Worm (Caenorhabditis elegans): ENCODE results near the gene rpl-39.

The rpl-39 gene

DNA sequence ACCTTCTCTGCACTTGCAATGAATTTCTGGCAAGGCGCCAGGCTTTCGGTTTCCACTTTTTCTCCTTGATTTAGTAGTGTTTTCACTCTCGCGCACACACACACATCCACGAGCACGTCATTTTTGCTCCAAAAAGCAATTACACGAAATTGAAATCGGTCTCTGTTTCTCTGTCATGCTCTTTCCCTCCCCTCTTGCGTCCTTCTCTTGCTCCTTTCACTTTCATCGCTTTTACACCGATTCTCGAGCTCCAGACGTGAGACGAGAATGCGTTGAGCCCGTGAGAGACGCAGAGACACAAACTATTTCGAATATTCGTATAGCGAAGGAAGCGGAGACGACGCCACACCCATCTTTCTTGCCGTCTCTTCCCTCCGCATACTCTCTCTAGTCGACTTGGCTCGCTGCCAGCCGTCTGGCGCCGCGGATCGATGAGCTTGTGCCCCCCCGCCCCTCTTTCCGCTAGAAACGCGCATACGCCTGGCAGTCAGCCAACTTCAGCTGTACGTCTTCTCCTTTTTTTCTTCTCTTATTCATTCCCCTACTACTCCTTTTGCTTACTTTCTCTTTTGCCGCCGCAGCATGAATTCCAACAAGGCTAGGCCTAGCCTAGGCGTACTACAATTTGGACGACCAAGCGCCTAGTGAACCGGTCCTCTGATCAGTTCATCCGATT lies 47.7 kb downstream of the rpl-39 start (continued):
- TF ChIP-seq nfyb-1 (GFP tag; IDR thresholded peaks at IDR 0.05) (peak; percentile 74; the same call in 1 of the 2 replicates), F37B4.10 (GFP tag; IDR thresholded peaks at IDR 0.05) (no peak), mel-28 (tag; optimal IDR thresholded peaks at IDR 0.05; ENCODE audit: borderline replicate concordance) (no peak), nfya-2 (GFP tag; IDR thresholded peaks at IDR 0.05) (no peak), ztf-22 (GFP tag; optimal IDR thresholded peaks at IDR 0.05) (no peak), pha-4 (tag; optimal IDR thresholded peaks at IDR 0.05) (no peak), F10E7.11 (tag; optimal IDR thresholded peaks at IDR 0.05) (no peak), B0035.1 (tag; optimal IDR thresholded peaks at IDR 0.05) (no peak), pbrm-1 (GFP tag; IDR thresholded peaks at IDR 0.05) (0 out of 2 replicates have a peak, but pooled peaks have one; percentile 25), lsy-27 (tag; optimal IDR thresholded peaks at IDR 0.05; ENCODE audit: borderline replicate concordance, insufficient read depth) (no peak), madf-10 (tag; optimal IDR thresholded peaks at IDR 0.05) (peak; percentile 34), lag-1 (GFP tag; IDR thresholded peaks at IDR 0.05) (no peak), chd-7 (tag; optimal IDR thresholded peaks at IDR 0.05) (peak; percentile 39), sptf-2 (GFP tag; optimal IDR thresholded peaks at IDR 0.05) (no peak), C17E4.6 (GFP tag; IDR thresholded peaks at IDR 0.05) (no peak), ccch-3 (GFP tag; optimal IDR thresholded peaks at IDR 0.05) (no peak), somi-1 (GFP tag; optimal IDR thresholded peaks at IDR 0.05) (peak; percentile 46), Y53F4B.3 (GFP tag; IDR thresholded peaks at IDR 0.05) (no peak), ztf-6 (GFP tag; IDR thresholded peaks at IDR 0.05) (no peak), ZK185.1 (tag; optimal IDR thresholded peaks at IDR 0.05; ENCODE audit: poor library complexity, severe bottlenecking) (no peak), attf-5 (GFP tag; optimal IDR thresholded peaks at IDR 0.05) (peak; percentile 53), F57C9.4 (tag; optimal IDR thresholded peaks at IDR 0.05) (no peak), F49E8.2 (tag; optimal IDR thresholded peaks at IDR 0.05; ENCODE audit: insufficient read depth) (no peak), bed-2 (GFP tag; IDR thresholded peaks at IDR 0.05) (no peak), tbp1 (GFP tag; optimal IDR thresholded peaks at IDR 0.05) (no peak), ztf-18 (tag; optimal IDR thresholded peaks at IDR 0.05) (no peak), F55B11.4 (tag; optimal IDR thresholded peaks at IDR 0.05; ENCODE audit: borderline replicate concordance, insufficient read depth) (no peak), nhr-120 (GFP tag; IDR thresholded peaks at IDR 0.05) (no peak), him-1 (tag; optimal IDR thresholded peaks at IDR 0.05) (no peak), ekl-4 (GFP tag; IDR thresholded peaks at IDR 0.05) (no peak), fkh-3 (tag; optimal IDR thresholded peaks at IDR 0.05) (no peak), aptf-3 (GFP tag; IDR thresholded peaks at IDR 0.05) (no peak), Y53G8AR.9 (GFP tag; conservative IDR thresholded peaks at IDR 0.05) (no peak), egrh-3 (GFP tag; IDR thresholded peaks at IDR 0.05) (peak; percentile 78; the same call in 1 of the 2 replicates), rec-8 (tag; optimal IDR thresholded peaks at IDR 0.05) (no peak), F22D6.2 (tag; optimal IDR thresholded peaks at IDR 0.05) (no peak), ztf-3 (GFP tag; optimal IDR thresholded peaks at IDR 0.05) (peak; percentile 24), tlf-1 (GFP tag; optimal IDR thresholded peaks at IDR 0.05) (no peak), D2030.7 (GFP tag; IDR thresholded peaks at IDR 0.05) (no peak), F57A8.1 (GFP tag; optimal IDR thresholded peaks at IDR 0.05) (no peak), cebp-1 (GFP tag; IDR thresholded peaks at IDR 0.05) (no peak), cebp-1 (tag; optimal IDR thresholded peaks at IDR 0.05) (peak; percentile 80), K12H6.12 (tag; optimal IDR thresholded peaks at IDR 0.05) (peak; percentile 94), T07F8.4 (tag; optimal IDR thresholded peaks at IDR 0.05) (no peak), efl-1 (GFP tag; optimal IDR thresholded peaks at IDR 0.05) (no peak), ztf-25 (GFP tag; IDR thresholded peaks at IDR 0.05) (no peak), attf-3 (GFP tag; conservative IDR thresholded peaks at IDR 0.05) (no peak), lin-54 (GFP tag; optimal IDR thresholded peaks at IDR 0.05) (no peak)
